Worm (Caenorhabditis elegans) whole organism, L4 larva: ENCODE data around the gene pak-2.
A peak's percentile ranks its signal among the peaks of the same experiment; 100 is the strongest.

Experiments used
- F10B5.3 ChIP-seq: sonication (generic microtip); optimal IDR thresholded peaks from 2 replicates; lab custom pipeline; 2016; ENCODE audit warnings: mild to moderate bottlenecking, missing genetic modification characterization, missing compliant biosample characterization
- F49E8.2 ChIP-seq: sonication (generic microtip); optimal IDR thresholded peaks from 2 replicates; lab custom pipeline; 2016; ENCODE audit warnings: missing compliant biosample characterization, mild to moderate bottlenecking, missing genetic modification characterization, borderline replicate concordance
- R02D3.7 ChIP-seq: fragments of 150-350 bp; sonication (generic microtip); optimal IDR thresholded peaks from 3 replicates; lab custom pipeline; 2014; ENCODE audit warnings: missing biosample characterization, missing genetic modification characterization
- aha-1 ChIP-seq: fragments of 150-350 bp; peaks from one replicate; lab custom pipeline; 2014; ENCODE audit warnings: missing biosample characterization, missing genetic modification characterization
- ceh-28 ChIP-seq: fragments of 150-350 bp; optimal IDR thresholded peaks from 2 replicates; lab custom pipeline; 2014; ENCODE audit warnings: missing biosample characterization, missing genetic modification reagents, missing genetic modification characterization
- ceh-82 ChIP-seq: sonication (generic microtip); optimal IDR thresholded peaks from 2 replicates; lab custom pipeline; 2017; ENCODE audit warnings: missing biosample characterization, missing genetic modification characterization
- daf-16 ChIP-seq, 3 experiments: sonication (generic microtip); optimal IDR thresholded peaks; 2 replicates each; lab custom pipeline; 2016 to 2017; ENCODE audit warnings: missing genetic modification characterization in 3 of 3, missing genetic modification reagents in 3 of 3, mild to moderate bottlenecking in 2 of 3, missing compliant biosample characterization in 2 of 3, missing biosample characterization in 1 of 3, moderate library complexity in 1 of 3
- dmd-6 ChIP-seq: fragments of 200-800 bp; sonication (Bioruptor generic); IDR thresholded peaks from 2 replicates; pipeline ENCODE4 v1.3.6; 2022; ENCODE audit warnings: missing genetic modification reagents, missing genetic modification characterization, missing compliant biosample characterization
- dpl-1 ChIP-seq: fragments of 150-350 bp; optimal IDR thresholded peaks from 2 replicates; lab custom pipeline; 2014; ENCODE audit warnings: missing biosample characterization, missing genetic modification reagents, missing genetic modification characterization
- fkh-10 ChIP-seq: fragments of 150-350 bp; optimal IDR thresholded peaks from 2 replicates; lab custom pipeline; 2014; ENCODE audit warnings: missing biosample characterization, missing genetic modification reagents, missing genetic modification characterization
- gei-8 ChIP-seq: fragments of 200-800 bp; sonication (Bioruptor generic); optimal IDR thresholded peaks from 2 replicates; lab custom pipeline; 2018; ENCODE audit warnings: mild to moderate bottlenecking, missing genetic modification characterization, missing compliant biosample characterization
- hif-1 ChIP-seq, 2 experiments: sonication (generic microtip); optimal IDR thresholded peaks; 2 replicates each; lab custom pipeline; 2016 to 2017; ENCODE audit warnings: missing compliant biosample characterization in 2 of 2, missing genetic modification characterization in 2 of 2, missing genetic modification reagents in 2 of 2, missing genotype in 2 of 2, mild to moderate bottlenecking in 1 of 2
- hlh-11 ChIP-seq: fragments of 200-800 bp; sonication (Bioruptor generic); optimal IDR thresholded peaks from 2 replicates; lab custom pipeline; 2018; ENCODE audit warnings: mild to moderate bottlenecking, missing genetic modification characterization, missing compliant biosample characterization
- hlh-30 ChIP-seq: sonication (generic microtip); optimal IDR thresholded peaks from 2 replicates; lab custom pipeline; 2017; ENCODE audit warnings: antibody characterized with exemption, mild to moderate bottlenecking, missing genetic modification characterization, missing compliant biosample characterization; ENCODE audit not compliant: insufficient read depth
- lin-15B ChIP-seq: fragments of 150-350 bp; sonication (generic microtip); optimal IDR thresholded peaks from 3 replicates; lab custom pipeline; 2014; ENCODE audit warnings: missing biosample characterization, missing genetic modification characterization
- lin-39 ChIP-seq: fragments of 150-350 bp; optimal IDR thresholded peaks from 2 replicates; lab custom pipeline; 2014; ENCODE audit warnings: missing biosample characterization, missing genetic modification reagents, missing genetic modification characterization
- lsy-2 ChIP-seq, 2 experiments: fragments of 150-350 bp in 1 of 2; sonication (generic microtip) in 1 of 2; optimal IDR thresholded peaks; 2 replicates each; lab custom pipeline; 2014 to 2017; ENCODE audit warnings: missing biosample characterization in 2 of 2, missing genetic modification characterization in 2 of 2
- madf-9 ChIP-seq: fragments of 200-800 bp; sonication (Bioruptor generic); conservative IDR thresholded peaks from 2 replicates; pipeline ENCODE4 v1.3.6; 2022; ENCODE audit warnings: missing genetic modification reagents, missing genetic modification characterization, missing compliant biosample characterization
- mdl-1 ChIP-seq, 2 experiments: fragments of 150-350 bp in 1 of 2; sonication (generic microtip) in 1 of 2; optimal IDR thresholded peaks; 2 replicates each; lab custom pipeline; 2014 to 2017; ENCODE audit warnings: missing biosample characterization in 2 of 2, missing genetic modification characterization in 2 of 2
- mes-2 ChIP-seq: sonication (generic microtip); optimal IDR thresholded peaks from 2 replicates; lab custom pipeline; 2016; ENCODE audit warnings: missing genotype, mild to moderate bottlenecking, missing genetic modification characterization, missing compliant biosample characterization; ENCODE audit not compliant: poor library complexity, severe bottlenecking
- mxl-2 ChIP-seq: fragments of 200-800 bp; sonication (Bioruptor generic); conservative IDR thresholded peaks from 2 replicates; pipeline ENCODE4 v1.3.6; 2022; ENCODE audit warnings: missing genetic modification reagents, missing genetic modification characterization, missing compliant biosample characterization
- nhr-28 ChIP-seq: fragments of 150-350 bp; optimal IDR thresholded peaks from 2 replicates; lab custom pipeline; 2014; ENCODE audit warnings: missing biosample characterization, missing genetic modification characterization
- nhr-42 ChIP-seq: fragments of 200-800 bp; sonication (Bioruptor generic); IDR thresholded peaks from 2 replicates; pipeline ENCODE4 v1.3.6; 2022; ENCODE audit warnings: missing genetic modification characterization, missing compliant biosample characterization
- pha-4 ChIP-seq, 2 experiments: fragments of 150-350 bp in 1 of 2; fragments of 200-800 bp in 1 of 2; sonication (Bioruptor generic) in 1 of 2; IDR thresholded peaks in 1 of 2; optimal IDR thresholded peaks in 1 of 2; 2 replicates each; pipeline versions ENCODE4 v1.3.6 to Lab custom; 2014 to 2022; ENCODE audit warnings: missing genetic modification characterization in 2 of 2, missing genetic modification reagents in 2 of 2, missing biosample characterization in 1 of 2, missing compliant biosample characterization in 1 of 2
- rbr-2 ChIP-seq: sonication (generic microtip); optimal IDR thresholded peaks from 2 replicates; lab custom pipeline; 2016; ENCODE audit warnings: missing genotype, missing genetic modification characterization, missing compliant biosample characterization
- saeg-2 ChIP-seq: fragments of 200-800 bp; sonication (Bioruptor generic); IDR thresholded peaks from 2 replicates; pipeline ENCODE4 v1.3.6; 2022; ENCODE audit warnings: missing genetic modification reagents, missing genetic modification characterization, missing compliant biosample characterization
- snpc-1.2 ChIP-seq: fragments of 200-800 bp; sonication (Bioruptor generic); IDR thresholded peaks from 2 replicates; pipeline ENCODE4 v1.3.6; 2022; ENCODE audit warnings: missing genetic modification reagents, missing genetic modification characterization, missing compliant biosample characterization
- snpc-4 ChIP-seq: fragments of 150-350 bp; optimal IDR thresholded peaks from 2 replicates; lab custom pipeline; 2014; ENCODE audit warnings: missing biosample characterization, missing genetic modification characterization
- spr-3 ChIP-seq: fragments of 200-800 bp; sonication (Bioruptor generic); optimal IDR thresholded peaks from 2 replicates; lab custom pipeline; 2018; ENCODE audit warnings: mild to moderate bottlenecking, missing genetic modification characterization, missing compliant biosample characterization
- tag-97 ChIP-seq: fragments of 200-800 bp; sonication (Bioruptor generic); IDR thresholded peaks from 2 replicates; pipeline ENCODE4 v1.3.6; 2022; ENCODE audit warnings: missing genetic modification characterization, missing compliant biosample characterization
- unc-39 ChIP-seq: sonication (generic microtip); optimal IDR thresholded peaks from 2 replicates; lab custom pipeline; 2017; ENCODE audit warnings: missing biosample characterization, missing genetic modification characterization
- unc-62 ChIP-seq, 3 experiments: fragments of 150-350 bp in 1 of 3; sonication (generic microtip); optimal IDR thresholded peaks in 2 of 3; peaks in 1 of 3; 1 replicate in 1 of 3; 2 replicates in 2 of 3; lab custom pipeline; 2014 to 2017; ENCODE audit warnings: missing biosample characterization in 3 of 3, missing genetic modification characterization in 3 of 3, missing genetic modification reagents in 3 of 3, missing genotype in 1 of 3
- zag-1 ChIP-seq: fragments of 150-350 bp; optimal IDR thresholded peaks from 2 replicates; lab custom pipeline; 2014; ENCODE audit warnings: missing biosample characterization, missing genetic modification characterization
- zfp-2 ChIP-seq: sonication (generic microtip); optimal IDR thresholded peaks from 2 replicates; lab custom pipeline; 2016; ENCODE audit warnings: mild to moderate bottlenecking, missing genetic modification characterization, missing compliant biosample characterization

Gene pak-2

DNA sequence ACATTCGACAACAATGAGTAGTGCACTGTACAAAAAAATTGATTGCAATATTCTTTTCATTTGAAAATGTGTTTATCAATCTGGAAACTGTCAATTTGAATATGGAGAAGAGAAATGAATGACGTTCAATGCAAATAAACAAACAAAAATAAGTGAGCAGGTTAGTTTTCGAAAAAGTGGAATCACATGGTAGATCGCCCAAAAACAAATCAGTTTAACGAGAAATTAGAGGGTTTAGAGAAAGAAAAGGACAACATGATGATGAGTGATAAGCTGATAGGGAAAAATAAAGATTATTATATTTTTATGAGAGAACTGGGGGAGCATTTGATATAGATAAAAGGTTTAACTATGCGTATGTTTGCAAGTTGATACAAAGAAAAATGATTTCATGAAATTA, 30.0 kb upstream of the pak-2 start, which contains the start of gene T04C12.8 (continued):
- TF ChIP-seq tag-97 (GFP tag; lab: Robert Waterston, UW) (no peak), lsy-2 (tag; optimal IDR thresholded peaks at IDR 0.05; lab: Kevin White, UChicago) (peak in 1 of 2 experiments; percentile 53), nhr-28 (tag; lab: Kevin White, UChicago) (peak; percentile 86), mxl-2 (GFP tag; lab: Robert Waterston, UW) (no peak), pha-4 (GFP tag; IDR thresholded peaks at IDR 0.05; lab: Robert Waterston, UW) (no peak), pha-4 (tag; optimal IDR thresholded peaks at IDR 0.05; lab: Kevin White, UChicago) (peak; percentile 2), hif-1 (tag; optimal IDR thresholded peaks at IDR 0.05; lab: Kevin White, UChicago) (peak in 1 of 2 experiments; percentile 27), saeg-2 (GFP tag; lab: Robert Waterston, UW) (peak; percentile 65; the same call in 1 of the 2 replicates)

DNA sequence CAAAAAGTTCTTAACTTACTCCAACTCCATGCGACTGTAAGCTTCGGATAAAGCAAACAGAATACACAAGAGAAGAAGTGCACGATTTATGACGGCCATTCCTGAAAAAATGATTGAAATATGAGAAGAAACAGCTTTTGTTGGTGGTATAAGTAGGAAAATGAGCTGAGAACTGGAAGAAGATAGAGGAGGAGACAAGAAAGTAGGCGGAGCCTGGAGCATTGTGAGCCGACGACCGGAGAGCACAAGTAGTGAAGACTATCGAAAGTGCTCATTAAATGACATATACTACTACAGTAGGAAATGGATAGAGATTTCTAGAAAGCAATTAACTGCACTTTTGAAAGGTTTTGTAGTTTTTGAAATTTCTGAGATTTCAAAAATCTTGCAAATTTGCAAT, 26.3 kb upstream of the pak-2 start, which contains the start of gene nlp-80:
Gene nlp-80, minus strand, starts transcription at position 101 of the 400 bp plus-strand sequence.
- TF ChIP-seq dpl-1 (GFP tag; lab: Kevin White, UChicago) (no peak), lin-39 (no peak), snpc-4 (tag; lab: Kevin White, UChicago) (no peak)

DNA sequence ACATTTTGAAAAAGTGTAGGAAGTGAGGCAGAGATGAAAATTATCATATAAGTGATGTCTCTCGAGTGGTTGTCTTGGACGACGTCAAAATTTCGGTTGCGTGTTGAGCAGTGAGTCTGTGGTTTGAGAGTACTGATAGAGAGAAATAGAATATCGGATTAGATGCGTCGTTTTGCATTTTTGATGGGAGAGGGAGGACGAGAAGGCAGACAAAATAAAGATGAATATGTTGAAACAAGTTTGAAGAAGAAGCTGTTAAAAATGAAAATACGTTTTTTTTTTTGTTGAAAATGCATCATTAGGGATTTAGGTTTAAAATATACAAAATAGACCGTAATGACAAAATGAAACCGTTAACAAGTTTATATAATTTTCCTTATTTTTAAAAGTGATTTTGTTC, 23.9 kb upstream of the pak-2 start, which contains the start of gene T04C12.9:
Gene T04C12.9, minus strand, starts transcription at position 101 of the 400 bp plus-strand sequence.
- no peak for TF ChIP-seq lin-15B (tag; lab: Kevin White, UChicago)
- TF ChIP-seq unc-62 (GFP tag; optimal IDR thresholded peaks at IDR 0.05 in 1 of 2; lab: Kevin White, UChicago) = peak in 1 of 2 experiments; percentile 4
- no peak for TF ChIP-seq unc-62 (tag; optimal IDR thresholded peaks at IDR 0.05; lab: Kevin White, UChicago)
- no peak for TF ChIP-seq dmd-6
- peak; percentile 23 for TF ChIP-seq aha-1 (tag; lab: Kevin White, UChicago)

- peak in 1 of 2 experiments; percentile 81 for TF ChIP-seq unc-62 (GFP tag; optimal IDR thresholded peaks at IDR 0.05 in 1 of 2; lab: Kevin White, UChicago)
- TF ChIP-seq unc-62 (tag; optimal IDR thresholded peaks at IDR 0.05; lab: Kevin White, UChicago) = no peak
- TF ChIP-seq zfp-2 (tag; lab: Kevin White, UChicago) = no peak
- no peak for TF ChIP-seq ceh-82 (tag; lab: Kevin White, UChicago)
- TF ChIP-seq madf-9 = no peak
- no peak for TF ChIP-seq unc-39 (tag; lab: Kevin White, UChicago)
- TF ChIP-seq rbr-2 (tag; lab: Kevin White, UChicago) = no peak
- no peak for TF ChIP-seq mes-2 (tag; lab: Kevin White, UChicago)
- no peak for TF ChIP-seq R02D3.7
- TF ChIP-seq gei-8 (GFP tag; lab: Kevin White, UChicago) = no peak
- TF ChIP-seq nhr-42 (GFP tag; lab: Robert Waterston, UW) = no peak
- peak; percentile 62 for TF ChIP-seq hlh-30 (tag; lab: Kevin White, UChicago)
- no peak for TF ChIP-seq zag-1 (tag; lab: Kevin White, UChicago)
- no peak for TF ChIP-seq ceh-28 (tag; lab: Kevin White, UChicago)
- no peak for TF ChIP-seq snpc-1.2 (GFP tag; lab: Robert Waterston, UW)
- TF ChIP-seq F10B5.3 (tag; lab: Kevin White, UChicago) = no peak
- TF ChIP-seq hlh-11 (tag; lab: Kevin White, UChicago) = no peak
- TF ChIP-seq mdl-1 (tag; optimal IDR thresholded peaks at IDR 0.05; lab: Kevin White, UChicago) = peak in 1 of 2 experiments; percentile 14
- no peak for TF ChIP-seq F49E8.2 (tag; lab: Kevin White, UChicago)
- TF ChIP-seq daf-16 (GFP tag; optimal IDR thresholded peaks at IDR 0.05; lab: Kevin White, UChicago) = peak in 1 of 2 experiments; percentile 65
- no peak for TF ChIP-seq daf-16 (tag; optimal IDR thresholded peaks at IDR 0.05; lab: Kevin White, UChicago)
- TF ChIP-seq fkh-10 (GFP tag; lab: Kevin White, UChicago) = no peak
- TF ChIP-seq spr-3 (GFP tag; lab: Kevin White, UChicago) = no peak
- TF ChIP-seq, all 104 proteins: peak for 4
Observed at ce11 chrV:11061887-11062286, 22.7 kb upstream of the pak-2 start.
